Fruit fly (Drosophila melanogaster) whole organism, embryonic: ENCODE measurements around the gene vnd.

ENCODE experiments used
- CG10959 ChIP-seq: fragments of 200-800 bp; sonication (Bioruptor generic); IDR thresholded peaks from 2 replicates; pipeline ENCODE4 v1.3.6; 2022; ENCODE audit warnings: missing biosample characterization, missing genetic modification characterization
- CG11247 ChIP-seq: fragments of 200-800 bp; sonication (Bioruptor generic); IDR thresholded peaks from 2 replicates; pipeline ENCODE4 v1.3.6; 2022; ENCODE audit warnings: missing biosample characterization, missing genetic modification characterization
- CG11456 ChIP-seq: fragments of 200-800 bp; sonication (Bioruptor generic); IDR thresholded peaks from 3 replicates; pipeline ENCODE4 v1.3.6; 2022; ENCODE audit warnings: missing biosample characterization, missing genetic modification characterization
- CG11723 ChIP-seq: fragments of 200-800 bp; sonication (Bioruptor generic); optimal IDR thresholded peaks from 2 replicates; lab custom pipeline; 2017; ENCODE audit warnings: missing biosample characterization, mild to moderate bottlenecking, missing genetic modification characterization
- CG12236 ChIP-seq: fragments of 200-800 bp; sonication (Bioruptor generic); optimal IDR thresholded peaks from 2 replicates; lab custom pipeline; 2016; ENCODE audit warnings: missing biosample characterization, missing genetic modification characterization
- CG13287 ChIP-seq: fragments of 200-800 bp; sonication (Bioruptor generic); IDR thresholded peaks from 2 replicates; pipeline ENCODE4 v1.3.6; 2022; ENCODE audit warnings: missing biosample characterization, missing genetic modification characterization; ENCODE audit not compliant: partially characterized antibody
- CG13624 ChIP-seq: fragments of 200-800 bp; sonication (Bioruptor generic); optimal IDR thresholded peaks from 2 replicates; lab custom pipeline; 2016; ENCODE audit warnings: missing biosample characterization, missing genetic modification characterization
- CG14441 ChIP-seq: fragments of 200-800 bp; sonication (Bioruptor generic); IDR thresholded peaks from 2 replicates; pipeline ENCODE4 v1.3.6; 2022; ENCODE audit warnings: missing biosample characterization, missing genetic modification characterization
- CG15011 ChIP-seq: fragments of 200-800 bp; sonication (Bioruptor generic); optimal IDR thresholded peaks from 3 replicates; lab custom pipeline; 2018; ENCODE audit warnings: missing biosample characterization, mild to moderate bottlenecking, missing genetic modification characterization
- CG1529 ChIP-seq: fragments of 200-800 bp; sonication (Bioruptor generic); optimal IDR thresholded peaks from 3 replicates; lab custom pipeline; 2018; ENCODE audit warnings: missing biosample characterization, missing genetic modification characterization
- CG15479 ChIP-seq: fragments of 200-800 bp; sonication (Bioruptor generic); optimal IDR thresholded peaks from 3 replicates; lab custom pipeline; 2019; ENCODE audit warnings: missing biosample characterization, mild to moderate bottlenecking, missing genetic modification characterization, moderate library complexity
- CG1602 ChIP-seq: fragments of 200-800 bp; sonication (Bioruptor generic); optimal IDR thresholded peaks from 3 replicates; lab custom pipeline; 2016; ENCODE audit warnings: missing biosample characterization, missing genetic modification characterization
- CG16813 ChIP-seq: fragments of 200-800 bp; sonication (Bioruptor generic); IDR thresholded peaks from 3 replicates; pipeline ENCODE4 v1.3.6; 2022; ENCODE audit warnings: missing biosample characterization, missing genetic modification characterization; ENCODE audit not compliant: partially characterized antibody
- CG17568 ChIP-seq: fragments of 200-800 bp; sonication (Bioruptor generic); optimal IDR thresholded peaks from 2 replicates; lab custom pipeline; 2018; ENCODE audit warnings: missing biosample characterization, mild to moderate bottlenecking, missing genetic modification characterization, moderate library complexity
- CG18476 ChIP-seq: fragments of 200-800 bp; sonication (Bioruptor generic); optimal IDR thresholded peaks from 2 replicates; lab custom pipeline; 2016; ENCODE audit warnings: missing biosample characterization, mild to moderate bottlenecking, missing genetic modification characterization
- CG2129 ChIP-seq: fragments of 200-800 bp; sonication (Bioruptor generic); IDR thresholded peaks from 2 replicates; pipeline ENCODE4 v1.3.6; 2022; ENCODE audit warnings: missing biosample characterization, missing genetic modification characterization; ENCODE audit not compliant: partially characterized antibody
- CG3838 ChIP-seq: fragments of 200-800 bp; sonication (Bioruptor generic); optimal IDR thresholded peaks from 3 replicates; lab custom pipeline; 2016; ENCODE audit warnings: missing biosample characterization, missing genetic modification characterization
- CG43689 ChIP-seq: fragments of 200-800 bp; sonication (Bioruptor generic); IDR thresholded peaks from 2 replicates; pipeline ENCODE4 v1.3.6; 2022; ENCODE audit warnings: missing biosample characterization, missing genetic modification characterization
- CG4617 ChIP-seq: fragments of 200-800 bp; sonication (Bioruptor generic); optimal IDR thresholded peaks from 3 replicates; lab custom pipeline; 2016; ENCODE audit warnings: missing biosample characterization, missing genetic modification characterization, borderline replicate concordance
- CG4820 ChIP-seq: fragments of 200-800 bp; sonication (Bioruptor generic); optimal IDR thresholded peaks from 3 replicates; lab custom pipeline; 2016; ENCODE audit warnings: missing biosample characterization, missing genetic modification characterization
- CG6683 ChIP-seq: fragments of 200-800 bp; sonication (Bioruptor generic); optimal IDR thresholded peaks from 2 replicates; lab custom pipeline; 2017; ENCODE audit warnings: missing biosample characterization, mild to moderate bottlenecking, missing genetic modification characterization, missing genetic modification reagents
- CG9727 ChIP-seq: fragments of 200-800 bp; sonication (Bioruptor generic); optimal IDR thresholded peaks from 3 replicates; lab custom pipeline; 2017; ENCODE audit warnings: missing biosample characterization, mild to moderate bottlenecking, missing genetic modification characterization
- CG9817 ChIP-seq: fragments of 200-800 bp; sonication (Bioruptor generic); optimal IDR thresholded peaks from 2 replicates; lab custom pipeline; 2018; ENCODE audit warnings: missing biosample characterization, mild to moderate bottlenecking, missing genetic modification characterization, moderate library complexity
- Camta ChIP-seq: fragments of 200-800 bp; sonication (Bioruptor generic); optimal IDR thresholded peaks from 2 replicates; lab custom pipeline; 2016; ENCODE audit warnings: missing biosample characterization, missing genetic modification characterization
- Drgx ChIP-seq: fragments of 200-800 bp; sonication (Bioruptor generic); IDR thresholded peaks from 2 replicates; pipeline ENCODE4 v1.3.6; 2022; ENCODE audit warnings: missing biosample characterization, missing genetic modification characterization
- Gsc ChIP-seq: fragments of 200-800 bp; sonication (Bioruptor generic); IDR thresholded peaks from 2 replicates; pipeline ENCODE4 v1.3.6; 2022; ENCODE audit warnings: missing biosample characterization, missing genetic modification characterization
- HLHmδ ChIP-seq: fragments of 200-800 bp; sonication (Bioruptor generic); optimal IDR thresholded peaks from 2 replicates; lab custom pipeline; 2018; ENCODE audit warnings: missing biosample characterization, mild to moderate bottlenecking, missing genetic modification characterization, moderate library complexity
- Hand ChIP-seq: fragments of 200-800 bp; sonication (Bioruptor generic); optimal IDR thresholded peaks from 2 replicates; lab custom pipeline; 2017; ENCODE audit warnings: mild to moderate bottlenecking, missing biosample characterization, missing genetic modification reagents, missing genetic modification characterization
- Hmx ChIP-seq: fragments of 200-800 bp; sonication (Bioruptor generic); optimal IDR thresholded peaks from 2 replicates; lab custom pipeline; 2016; ENCODE audit warnings: missing biosample characterization, missing genetic modification characterization
- NC2β ChIP-seq: fragments of 200-800 bp; sonication (Bioruptor generic); optimal IDR thresholded peaks from 2 replicates; lab custom pipeline; 2016; ENCODE audit warnings: missing biosample characterization, missing genetic modification characterization
- Opbp ChIP-seq: fragments of 200-800 bp; sonication (Bioruptor generic); IDR thresholded peaks from 3 replicates; pipeline ENCODE4 v1.3.6; 2022; ENCODE audit warnings: missing biosample characterization, missing genetic modification characterization; ENCODE audit not compliant: partially characterized antibody
- Ptx1 ChIP-seq: fragments of 200-800 bp; sonication (Bioruptor generic); IDR thresholded peaks from 2 replicates; pipeline ENCODE4 v1.3.6; 2022; ENCODE audit warnings: missing biosample characterization, missing genetic modification characterization
- Trl ChIP-seq, 3 experiments: fragments of >200 bp in 2 of 3; fragments of 200-800 bp in 1 of 3; sonication (Bioruptor generic) in 1 of 3; optimal IDR thresholded peaks; 2 replicates in 1 of 3; 3 replicates in 2 of 3; lab custom pipeline; 2016 to 2017; ENCODE audit warnings: missing biosample characterization in 1 of 3, missing genetic modification characterization in 1 of 3
- ap ChIP-seq: fragments of 200-800 bp; sonication (Bioruptor generic); IDR thresholded peaks from 2 replicates; pipeline ENCODE4 v1.3.6; 2022; ENCODE audit warnings: missing biosample characterization, missing genetic modification characterization
- ase ChIP-seq: fragments of 200-800 bp; sonication (Bioruptor generic); IDR thresholded peaks from 3 replicates; pipeline ENCODE4 v1.3.6; 2022; ENCODE audit warnings: missing biosample characterization, missing genetic modification characterization
- bbx ChIP-seq: fragments of 200-800 bp; sonication (Bioruptor generic); IDR thresholded peaks from 2 replicates; pipeline ENCODE4 v1.3.6; 2022; ENCODE audit warnings: missing biosample characterization, missing genetic modification characterization; ENCODE audit not compliant: partially characterized antibody
- br ChIP-seq: fragments of >200 bp; optimal IDR thresholded peaks from 2 replicates; lab custom pipeline; 2017
- caup ChIP-seq: fragments of 200-800 bp; sonication (Bioruptor generic); optimal IDR thresholded peaks from 3 replicates; lab custom pipeline; 2017; ENCODE audit warnings: missing biosample characterization, mild to moderate bottlenecking, missing genetic modification characterization, moderate library complexity; ENCODE audit not compliant: severe bottlenecking
- dan ChIP-seq: fragments of 200-800 bp; sonication (Bioruptor generic); IDR thresholded peaks from 2 replicates; pipeline ENCODE4 v1.3.6; 2022; ENCODE audit warnings: missing biosample characterization, missing genetic modification characterization
- danr ChIP-seq: fragments of 200-800 bp; sonication (Bioruptor generic); IDR thresholded peaks from 2 replicates; pipeline ENCODE4 v1.3.6; 2022; ENCODE audit warnings: missing biosample characterization, missing genetic modification characterization
- fru ChIP-seq: fragments of >200 bp; optimal IDR thresholded peaks from 2 replicates; lab custom pipeline; 2017
- gfzf ChIP-seq: fragments of 200-800 bp; sonication (Bioruptor generic); optimal IDR thresholded peaks from 2 replicates; lab custom pipeline; 2016; ENCODE audit warnings: missing biosample characterization, mild to moderate bottlenecking, missing genetic modification characterization, moderate library complexity
- grn ChIP-seq: fragments of 200-800 bp; sonication (Bioruptor generic); optimal IDR thresholded peaks from 3 replicates; lab custom pipeline; 2017; ENCODE audit warnings: missing biosample characterization, missing genetic modification characterization
- lmd ChIP-seq: fragments of 200-800 bp; sonication (Bioruptor generic); IDR thresholded peaks from 2 replicates; pipeline ENCODE4 v1.3.6; 2022; ENCODE audit warnings: missing biosample characterization, missing genetic modification characterization
- maf-S ChIP-seq: fragments of 200-800 bp; sonication (Bioruptor generic); optimal IDR thresholded peaks from 2 replicates; lab custom pipeline; 2016; ENCODE audit warnings: missing biosample characterization, missing genetic modification characterization
- oc ChIP-seq: fragments of 200-800 bp; sonication (Bioruptor generic); optimal IDR thresholded peaks from 2 replicates; lab custom pipeline; 2018; ENCODE audit warnings: missing biosample characterization, mild to moderate bottlenecking, missing genetic modification characterization, moderate library complexity
- otp ChIP-seq: fragments of 200-800 bp; sonication (Bioruptor generic); IDR thresholded peaks from 3 replicates; pipeline ENCODE4, ENCODE4 v1.3.6; 2022; ENCODE audit warnings: missing biosample characterization, missing genetic modification characterization
- pho ChIP-seq: fragments of 200-800 bp; sonication (Bioruptor generic); optimal IDR thresholded peaks from 2 replicates; lab custom pipeline; 2016; ENCODE audit warnings: missing biosample characterization, missing genetic modification characterization
- sd ChIP-seq: fragments of 200-800 bp; sonication (Bioruptor generic); optimal IDR thresholded peaks from 3 replicates; lab custom pipeline; 2018; ENCODE audit warnings: missing biosample characterization, mild to moderate bottlenecking, missing genetic modification characterization, moderate library complexity
- sima ChIP-seq: fragments of 200-800 bp; sonication (Bioruptor generic); optimal IDR thresholded peaks from 2 replicates; lab custom pipeline; 2016; ENCODE audit warnings: missing biosample characterization, missing genetic modification characterization
- sisA ChIP-seq: fragments of 200-800 bp; sonication (Bioruptor generic); IDR thresholded peaks from 2 replicates; pipeline ENCODE4 v1.3.6; 2022; ENCODE audit warnings: missing biosample characterization, missing genetic modification characterization
- vnd ChIP-seq: fragments of 200-800 bp; sonication (Bioruptor generic); IDR thresholded peaks from 3 replicates; pipeline ENCODE4 v1.3.6; 2022; ENCODE audit warnings: missing biosample characterization, missing genetic modification characterization; ENCODE audit not compliant: partially characterized antibody

vnd gene

DNA sequence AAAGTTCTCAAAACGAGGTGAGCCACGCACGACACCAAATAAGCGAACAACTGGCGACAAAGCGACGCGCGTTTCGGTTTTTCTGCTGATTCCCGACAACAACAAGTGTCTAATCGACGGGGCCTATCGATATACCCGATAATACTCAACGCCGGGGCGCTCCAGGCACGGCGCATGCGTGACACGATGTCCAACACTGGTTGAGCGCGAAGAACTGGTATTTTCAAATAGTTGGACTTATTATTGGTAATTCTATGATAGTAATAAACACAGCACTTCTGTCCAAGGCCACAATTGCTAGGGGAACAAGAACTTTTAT is 35.5 kb downstream of the vnd start (continued):
- TF ChIP-seq gfzf (GFP tag; lab: Kevin White, UChicago) = peak; percentile 37
- TF ChIP-seq caup (GFP tag; lab: Kevin White, UChicago) = no peak
- TF ChIP-seq bbx (GFP tag; lab: Robert Waterston, UW) = peak; percentile 88
- no peak for TF ChIP-seq CG3838 (GFP tag; lab: Kevin White, UChicago)
- TF ChIP-seq CG13287 (GFP tag; lab: Robert Waterston, UW) = peak; percentile 81
- no peak for TF ChIP-seq CG10959 (GFP tag; lab: Robert Waterston, UW)
- no peak for TF ChIP-seq dan (GFP tag; lab: Robert Waterston, UW)
- no peak for TF ChIP-seq CG9727 (GFP tag; lab: Kevin White, UChicago)
- TF ChIP-seq NC2β (GFP tag; lab: Kevin White, UChicago) = no peak
- TF ChIP-seq CG18476 (GFP tag; lab: Kevin White, UChicago) = no peak
- no peak for TF ChIP-seq lmd (GFP tag; lab: Robert Waterston, UW)
- TF ChIP-seq CG1602 (GFP tag; lab: Kevin White, UChicago) = no peak
- TF ChIP-seq Ptx1 (GFP tag; lab: Robert Waterston, UW) = no peak
- TF ChIP-seq CG43689 (GFP tag; lab: Robert Waterston, UW) = no peak
- TF ChIP-seq CG15011 (GFP tag; lab: Kevin White, UChicago) = no peak
- no peak for TF ChIP-seq CG11456 (GFP tag; lab: Robert Waterston, UW)
- TF ChIP-seq CG2129 (GFP tag; lab: Robert Waterston, UW) = peak; percentile 33; the same call in 1 of the 2 replicates
- TF ChIP-seq CG13624 = peak; percentile 26
- TF ChIP-seq CG6683 (GFP tag; lab: Kevin White, UChicago) = no peak
- no peak for TF ChIP-seq CG4820 (GFP tag; lab: Kevin White, UChicago)
- TF ChIP-seq Hmx (GFP tag; lab: Kevin White, UChicago) = no peak
- TF ChIP-seq ase (GFP tag; lab: Robert Waterston, UW) = no peak
- no peak for TF ChIP-seq CG11723
- no peak for TF ChIP-seq CG11247
- no peak for TF ChIP-seq HLHmδ
- TF ChIP-seq Camta (GFP tag; lab: Kevin White, UChicago) = no peak
- no peak for TF ChIP-seq sd (tag; lab: Kevin White, UChicago)
- TF ChIP-seq ap (GFP tag; lab: Robert Waterston, UW) = no peak
- no peak for TF ChIP-seq Hand (GFP tag; lab: Kevin White, UChicago)
- no peak for TF ChIP-seq CG1529
- peak; percentile 22 for TF ChIP-seq CG4617 (GFP tag; lab: Kevin White, UChicago)
- no peak for TF ChIP-seq sima (GFP tag; lab: Kevin White, UChicago)
- no peak for TF ChIP-seq Drgx (GFP tag; lab: Robert Waterston, UW)
- TF ChIP-seq CG12236 = no peak
- no peak for TF ChIP-seq CG15479
- TF ChIP-seq danr (GFP tag; lab: Robert Waterston, UW) = no peak
- TF ChIP-seq Gsc = no peak
- TF ChIP-seq CG14441 = no peak
- TF ChIP-seq sisA (GFP tag; lab: Robert Waterston, UW) = no peak
- TF ChIP-seq oc = no peak
- no peak for TF ChIP-seq CG9817 (tag; lab: Kevin White, UChicago)
- no peak for TF ChIP-seq CG17568 (GFP tag; lab: Kevin White, UChicago)
- no peak for TF ChIP-seq pho (GFP tag; lab: Kevin White, UChicago)
- peak; percentile 87 for TF ChIP-seq Opbp (GFP tag; lab: Robert Waterston, UW)
- TF ChIP-seq Trl (optimal IDR thresholded peaks at IDR 0.05; lab: Kevin White, UChicago) = no peak
- TF ChIP-seq Trl (GFP tag; optimal IDR thresholded peaks at IDR 0.05; lab: Kevin White, UChicago) = no peak
- no peak for TF ChIP-seq fru (lab: Kevin White, UChicago)
- TF ChIP-seq CG16813 (GFP tag; lab: Robert Waterston, UW) = peak; percentile 77
- no peak for TF ChIP-seq br (lab: Kevin White, UChicago)
- TF ChIP-seq grn (GFP tag; lab: Kevin White, UChicago) = no peak
- no peak for TF ChIP-seq maf-S
- no peak for TF ChIP-seq otp (GFP tag; lab: Robert Waterston, UW)
- TF ChIP-seq vnd = peak; percentile 91
